Fruit fly (Drosophila melanogaster): ENCODE data around the gene CG45122.

DNA sequence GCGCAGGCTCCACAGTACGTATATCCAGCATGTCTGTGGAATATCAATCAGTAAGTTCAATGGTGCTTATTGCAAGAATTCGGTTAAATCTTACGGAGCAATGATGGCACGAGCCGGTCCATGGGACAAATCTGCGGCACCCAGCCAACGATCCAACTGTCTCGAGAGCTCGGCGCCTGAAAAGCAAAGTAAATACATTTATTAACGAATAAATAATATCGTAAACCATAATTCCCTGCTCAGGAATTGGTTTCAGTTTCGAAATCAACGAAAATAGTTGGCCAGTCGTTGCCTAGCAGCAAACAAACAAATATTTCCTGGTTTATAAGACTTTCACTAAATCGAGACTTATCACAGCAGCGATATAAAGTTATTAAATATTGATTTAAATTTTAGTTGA is 34.4 kb upstream of the CG45122 start, which contains the start of gene CG11656:
- TF ChIP-seq onecut (GFP tag; IDR thresholded peaks at IDR 0.05) (no peak), NfI (GFP tag; optimal IDR thresholded peaks at IDR 0.05) (no peak), CG18619 (GFP tag; optimal IDR thresholded peaks at IDR 0.05) (no peak), CG8089 (GFP tag; optimal IDR thresholded peaks at IDR 0.05) (no peak), ATbp (GFP tag; optimal IDR thresholded peaks at IDR 0.05) (no peak), CG32767 (GFP tag; IDR thresholded peaks at IDR 0.05) (no peak), z (GFP tag; IDR thresholded peaks at IDR 0.05) (no peak), Dll (GFP tag; IDR thresholded peaks at IDR 0.05; ENCODE audit: partially characterized antibody) (no peak), CG10366 (GFP tag; IDR thresholded peaks at IDR 0.05) (no peak), CG5953 (GFP tag; IDR thresholded peaks at IDR 0.05) (no peak), rib (GFP tag; IDR thresholded peaks at IDR 0.05) (no peak), Sin3A (optimal IDR thresholded peaks at IDR 0.05) (no peak), trh (GFP tag; optimal IDR thresholded peaks at IDR 0.05) (no peak), aop (GFP tag; IDR thresholded peaks at IDR 0.05) (no peak)
